Worm (Caenorhabditis elegans) whole organism, L4 larva: ENCODE results near the gene Y22D7AL.10.
A peak's percentile ranks its signal among the peaks of the same experiment; 100 is the strongest.

Experiments
- F10B5.3 ChIP-seq: sonication (generic microtip); optimal IDR thresholded peaks from 2 replicates; lab custom pipeline; 2016; ENCODE audit warnings: mild to moderate bottlenecking, missing genetic modification characterization, missing compliant biosample characterization
- F37D6.2 ChIP-seq: sonication (generic microtip); optimal IDR thresholded peaks from 2 replicates; lab custom pipeline; 2016; ENCODE audit warnings: mild to moderate bottlenecking, missing genetic modification characterization, missing compliant biosample characterization
- F49E8.2 ChIP-seq: sonication (generic microtip); optimal IDR thresholded peaks from 2 replicates; lab custom pipeline; 2016; ENCODE audit warnings: missing compliant biosample characterization, mild to moderate bottlenecking, missing genetic modification characterization, borderline replicate concordance
- Y48G9A.11 ChIP-seq: fragments of 200-800 bp; sonication (Bioruptor generic); IDR thresholded peaks from 2 replicates; pipeline ENCODE4 v1.3.6; 2022; ENCODE audit warnings: missing genetic modification reagents, missing genetic modification characterization, missing compliant biosample characterization
- ZK546.5 ChIP-seq, 2 experiments: sonication (generic microtip); optimal IDR thresholded peaks; 2 replicates each; lab custom pipeline; 2017; ENCODE audit warnings: missing biosample characterization in 2 of 2, missing genetic modification characterization in 2 of 2
- aha-1 ChIP-seq: fragments of 150-350 bp; peaks from one replicate; lab custom pipeline; 2014; ENCODE audit warnings: missing biosample characterization, missing genetic modification characterization
- aly-2 ChIP-seq: sonication (generic microtip); optimal IDR thresholded peaks from 2 replicates; lab custom pipeline; 2018; ENCODE audit warnings: missing biosample characterization, missing genetic modification characterization
- ama-1 ChIP-seq: fragments of 150-350 bp; optimal IDR thresholded peaks from 2 replicates; lab custom pipeline; 2014; ENCODE audit warnings: inconsistent platforms, mixed read lengths
- ceh-62 ChIP-seq: sonication (generic microtip); optimal IDR thresholded peaks from 2 replicates; lab custom pipeline; 2017; ENCODE audit warnings: missing biosample characterization, missing genetic modification characterization
- ceh-82 ChIP-seq: sonication (generic microtip); optimal IDR thresholded peaks from 2 replicates; lab custom pipeline; 2017; ENCODE audit warnings: missing biosample characterization, missing genetic modification characterization
- ces-1 ChIP-seq: fragments of 150-350 bp; sonication (generic microtip); optimal IDR thresholded peaks from 4 replicates; lab custom pipeline; 2014; ENCODE audit warnings: missing biosample characterization, missing genetic modification reagents, missing genetic modification characterization
- dmd-6 ChIP-seq: fragments of 200-800 bp; sonication (Bioruptor generic); IDR thresholded peaks from 2 replicates; pipeline ENCODE4 v1.3.6; 2022; ENCODE audit warnings: missing genetic modification reagents, missing genetic modification characterization, missing compliant biosample characterization
- dmd-9 ChIP-seq: fragments of 200-800 bp; sonication (Bioruptor generic); IDR thresholded peaks from 2 replicates; pipeline ENCODE4 v1.3.6; 2022; ENCODE audit warnings: missing genetic modification reagents, missing genetic modification characterization, missing compliant biosample characterization
- dpl-1 ChIP-seq: fragments of 150-350 bp; optimal IDR thresholded peaks from 2 replicates; lab custom pipeline; 2014; ENCODE audit warnings: missing biosample characterization, missing genetic modification reagents, missing genetic modification characterization
- duxl-1 ChIP-seq: sonication (generic microtip); optimal IDR thresholded peaks from 2 replicates; lab custom pipeline; 2016; ENCODE audit warnings: mild to moderate bottlenecking, missing genetic modification characterization, moderate library complexity, missing compliant biosample characterization; ENCODE audit not compliant: poor library complexity
- fos-1 ChIP-seq: fragments of 150-350 bp; optimal IDR thresholded peaks from 2 replicates; lab custom pipeline; 2014; ENCODE audit warnings: missing biosample characterization, missing genetic modification characterization
- hlh-11 ChIP-seq: fragments of 200-800 bp; sonication (Bioruptor generic); optimal IDR thresholded peaks from 2 replicates; lab custom pipeline; 2018; ENCODE audit warnings: mild to moderate bottlenecking, missing genetic modification characterization, missing compliant biosample characterization
- hmg-1.1 ChIP-seq: fragments of 200-800 bp; sonication (Bioruptor generic); IDR thresholded peaks from 2 replicates; pipeline ENCODE4 v1.3.6; 2022; ENCODE audit warnings: missing genetic modification reagents, missing genetic modification characterization, missing compliant biosample characterization
- jun-1 ChIP-seq: fragments of 150-350 bp; optimal IDR thresholded peaks from 2 replicates; lab custom pipeline; 2014; ENCODE audit warnings: missing biosample characterization, missing genetic modification reagents, missing genetic modification characterization
- lim-7 ChIP-seq: fragments of 200-800 bp; sonication (Bioruptor generic); IDR thresholded peaks from 2 replicates; pipeline ENCODE4 v1.3.6; 2022; ENCODE audit warnings: missing genetic modification characterization, missing compliant biosample characterization
- madf-9 ChIP-seq: fragments of 200-800 bp; sonication (Bioruptor generic); conservative IDR thresholded peaks from 2 replicates; pipeline ENCODE4 v1.3.6; 2022; ENCODE audit warnings: missing genetic modification reagents, missing genetic modification characterization, missing compliant biosample characterization
- mdl-1 ChIP-seq, 2 experiments: fragments of 150-350 bp in 1 of 2; sonication (generic microtip) in 1 of 2; optimal IDR thresholded peaks; 2 replicates each; lab custom pipeline; 2014 to 2017; ENCODE audit warnings: missing biosample characterization in 2 of 2, missing genetic modification characterization in 2 of 2
- mdt-29 ChIP-seq: fragments of 200-800 bp; sonication (Bioruptor generic); IDR thresholded peaks from 2 replicates; pipeline ENCODE4 v1.3.6; 2022; ENCODE audit warnings: missing genetic modification reagents, missing genetic modification characterization, missing compliant biosample characterization
- nhr-10 ChIP-seq: fragments of 150-350 bp; optimal IDR thresholded peaks from 2 replicates; lab custom pipeline; 2014; ENCODE audit warnings: missing biosample characterization, missing genetic modification characterization
- nhr-102 ChIP-seq: sonication (generic microtip); optimal IDR thresholded peaks from 2 replicates; lab custom pipeline; 2016; ENCODE audit warnings: mild to moderate bottlenecking, missing genetic modification characterization, moderate library complexity, missing compliant biosample characterization
- nhr-111 ChIP-seq: fragments of 200-800 bp; sonication (Bioruptor generic); optimal IDR thresholded peaks from 2 replicates; lab custom pipeline; 2018; ENCODE audit warnings: mild to moderate bottlenecking, missing genetic modification characterization, missing compliant biosample characterization
- nhr-48 ChIP-seq: sonication (generic microtip); optimal IDR thresholded peaks from 2 replicates; lab custom pipeline; 2016; ENCODE audit warnings: mild to moderate bottlenecking, missing genetic modification characterization, missing compliant biosample characterization
- nhr-6 ChIP-seq: fragments of 150-350 bp; optimal IDR thresholded peaks from 2 replicates; lab custom pipeline; 2014; ENCODE audit warnings: missing biosample characterization, missing genetic modification characterization
- php-3 ChIP-seq: fragments of 200-800 bp; sonication (Bioruptor generic); IDR thresholded peaks from 2 replicates; pipeline ENCODE4 v1.3.6; 2022; ENCODE audit warnings: missing genetic modification reagents, missing genetic modification characterization, missing compliant biosample characterization
- rbr-2 ChIP-seq: sonication (generic microtip); optimal IDR thresholded peaks from 2 replicates; lab custom pipeline; 2016; ENCODE audit warnings: missing genotype, missing genetic modification characterization, missing compliant biosample characterization
- sdz-12 ChIP-seq: fragments of 200-800 bp; sonication (Bioruptor generic); optimal IDR thresholded peaks from 2 replicates; lab custom pipeline; 2018; ENCODE audit warnings: mild to moderate bottlenecking, missing genetic modification characterization, missing compliant biosample characterization
- set-16 ChIP-seq: fragments of 200-800 bp; sonication (Bioruptor generic); IDR thresholded peaks from 2 replicates; pipeline ENCODE4 v1.3.6; 2022; ENCODE audit warnings: missing genetic modification reagents, missing genetic modification characterization, missing compliant biosample characterization
- snpc-4 ChIP-seq: fragments of 150-350 bp; optimal IDR thresholded peaks from 2 replicates; lab custom pipeline; 2014; ENCODE audit warnings: missing biosample characterization, missing genetic modification characterization
- spr-1 ChIP-seq: sonication (generic microtip); optimal IDR thresholded peaks from 2 replicates; lab custom pipeline; 2016; ENCODE audit warnings: mild to moderate bottlenecking, missing genetic modification characterization, missing compliant biosample characterization
- zfp-2 ChIP-seq: sonication (generic microtip); optimal IDR thresholded peaks from 2 replicates; lab custom pipeline; 2016; ENCODE audit warnings: mild to moderate bottlenecking, missing genetic modification characterization, missing compliant biosample characterization
- ztf-7 ChIP-seq: fragments of 150-350 bp; optimal IDR thresholded peaks from 2 replicates; lab custom pipeline; 2014; ENCODE audit warnings: missing biosample characterization, missing genetic modification characterization

Gene Y22D7AL.10

DNA sequence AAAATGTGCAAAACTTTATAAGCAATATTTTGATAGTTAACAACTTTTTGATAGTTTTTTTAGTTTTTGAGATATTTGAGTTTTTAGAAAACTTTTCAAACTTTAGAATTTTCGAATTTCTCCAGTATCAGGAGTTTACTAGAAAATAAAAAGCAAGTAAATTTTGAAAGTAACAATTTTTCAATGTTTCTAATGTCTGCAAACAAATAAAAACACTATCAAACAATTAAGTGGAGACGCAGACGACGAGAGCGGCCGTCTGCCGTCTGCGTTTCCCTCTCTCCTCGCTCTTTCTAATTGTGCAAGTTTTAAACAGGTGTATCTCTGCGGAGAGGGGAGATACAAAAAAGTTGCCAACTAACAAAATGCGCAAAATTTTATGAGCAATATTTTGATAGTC, 34.2 kb upstream of the Y22D7AL.10 start:
- TF ChIP-seq aha-1 (tag; lab: Kevin White, UChicago) (peak; percentile 79), duxl-1 (tag; lab: Kevin White, UChicago) (no peak), nhr-6 (no peak)

ce11 chrIII:1652181-1652580, 33.5 kb upstream of the Y22D7AL.10 start, which contains the start of gene Y22D7AL.1:
TSS of gene Y22D7AL.1 (plus strand) at chrIII:1652481.
- no peak for TF ChIP-seq rbr-2
- TF ChIP-seq nhr-102 (tag; lab: Kevin White, UChicago): no peak
- TF ChIP-seq ama-1 (lab: Kevin White, UChicago): no peak
- no peak for TF ChIP-seq lim-7 (GFP tag; lab: Robert Waterston, UW)
- no peak for TF ChIP-seq F37D6.2 (tag; lab: Kevin White, UChicago)
- TF ChIP-seq spr-1: no peak
- no peak for TF ChIP-seq fos-1 (tag; lab: Kevin White, UChicago)

DNA sequence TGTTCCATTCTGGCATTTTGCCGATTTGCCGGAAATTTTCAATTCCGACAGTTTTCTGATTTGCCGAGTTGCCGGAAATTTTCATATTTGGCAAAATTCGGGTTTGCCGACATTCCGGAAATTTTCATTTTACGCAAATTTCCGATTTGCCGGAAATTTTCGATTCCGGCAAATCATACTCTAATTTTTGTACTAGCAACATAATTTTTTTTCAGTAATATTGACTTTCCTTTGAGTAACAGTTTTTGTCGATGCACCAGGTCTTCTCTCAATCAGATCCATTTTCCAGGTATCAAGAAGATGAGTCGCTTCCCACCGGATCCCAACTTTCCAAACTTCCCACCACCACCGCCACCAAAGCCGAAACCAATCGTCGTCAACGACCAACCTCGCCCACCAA, 22.4 kb upstream of the Y22D7AL.10 start, which contains the start of gene Y22D7AL.3:
TSS of gene Y22D7AL.3 (plus strand) at position 301 of the 400 bp plus-strand sequence.
- TF ChIP-seq F49E8.2 (tag; lab: Kevin White, UChicago) (no peak), aha-1 (tag; lab: Kevin White, UChicago) (peak; percentile 28)

DNA sequence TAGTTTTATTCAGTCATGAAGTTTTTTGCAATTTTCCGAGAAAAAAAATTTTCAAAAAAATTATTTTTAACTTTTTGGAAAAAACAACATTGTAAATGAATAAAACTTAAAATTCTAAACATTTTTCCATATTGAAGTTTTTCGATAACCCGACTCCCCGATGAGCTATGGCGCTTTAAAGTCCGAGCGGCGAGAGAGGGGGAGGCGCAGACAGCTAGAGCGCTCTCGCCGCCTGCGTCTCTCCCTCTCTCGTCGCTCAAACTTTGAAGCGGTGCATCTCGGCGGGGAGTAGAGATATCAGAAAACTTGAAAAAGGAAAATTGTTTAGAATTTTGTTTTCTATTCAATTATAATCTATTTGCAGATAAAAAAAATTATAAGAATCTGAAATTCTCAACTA, 19.6 kb upstream of the Y22D7AL.10 start:
- no peak for TF ChIP-seq php-3 (GFP tag; lab: Robert Waterston, UW)
- peak; percentile 82 for TF ChIP-seq set-16 (GFP tag; lab: Robert Waterston, UW)

DNA sequence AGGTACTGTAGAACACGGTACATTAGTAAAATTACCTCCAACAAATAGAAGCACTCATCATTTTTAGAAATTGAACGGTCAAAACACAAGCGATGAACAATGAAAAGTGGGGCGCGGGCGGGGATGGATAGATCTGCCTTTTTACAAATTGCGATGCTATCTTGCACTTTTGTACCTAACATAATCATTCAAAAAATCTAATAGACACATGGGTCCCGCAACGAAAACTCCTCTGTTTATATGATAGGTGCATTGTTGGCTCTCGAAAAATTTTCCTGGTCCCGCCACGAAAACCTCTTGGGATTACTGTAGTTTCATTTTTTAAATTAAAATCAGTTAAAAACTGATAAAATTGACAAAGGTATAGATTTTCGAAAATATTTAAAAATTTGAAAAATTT, 15.5 kb upstream of the Y22D7AL.10 start, which contains the start of gene Y22D7AL.11:
TSS of gene Y22D7AL.11 (minus strand) at position 101 of the 400 bp plus-strand sequence.
- no peak for TF ChIP-seq ces-1 (GFP tag; lab: Kevin White, UChicago)
- TF ChIP-seq ztf-7 (tag; lab: Kevin White, UChicago): no peak
- no peak for TF ChIP-seq dmd-9 (GFP tag; lab: Robert Waterston, UW)
- no peak for TF ChIP-seq Y48G9A.11 (GFP tag; lab: Robert Waterston, UW)
- no peak for TF ChIP-seq F49E8.2 (tag; lab: Kevin White, UChicago)
- no peak for TF ChIP-seq hmg-1.1 (GFP tag; lab: Robert Waterston, UW)
- TF ChIP-seq snpc-4 (tag; lab: Kevin White, UChicago): no peak
- TF ChIP-seq ceh-82 (tag; lab: Kevin White, UChicago): no peak
- no peak for TF ChIP-seq dpl-1
- TF ChIP-seq jun-1 (tag; lab: Kevin White, UChicago): no peak
- no peak for TF ChIP-seq F10B5.3 (tag; lab: Kevin White, UChicago)
- TF ChIP-seq madf-9: no peak
- no peak for TF ChIP-seq hlh-11 (tag; lab: Kevin White, UChicago)

DNA sequence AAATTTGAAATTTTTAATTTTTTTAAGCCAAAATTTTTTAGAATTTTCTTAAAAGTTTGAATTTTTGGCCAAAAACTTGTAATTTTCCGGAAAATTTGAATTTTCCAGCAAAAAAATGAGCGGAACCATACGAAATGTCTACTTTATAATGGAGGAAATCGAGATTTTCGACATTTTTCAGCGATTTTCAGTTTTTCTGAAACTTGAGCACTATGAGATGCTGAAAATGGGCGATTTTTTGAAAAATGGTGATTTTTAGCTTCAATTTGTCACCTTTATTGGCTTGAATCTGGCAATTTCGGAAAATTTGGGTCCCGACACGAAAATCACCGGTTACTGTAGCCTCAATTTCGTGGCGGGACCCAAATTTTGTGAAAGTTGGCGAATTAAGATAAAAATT, 7.8 kb upstream of the Y22D7AL.10 start, which contains the start of gene Y22D7AL.4:
TSS of gene Y22D7AL.4 (plus strand) at position 109 of the 400 bp plus-strand sequence.
- no peak for TF ChIP-seq nhr-10 (tag; lab: Kevin White, UChicago)
- no peak for TF ChIP-seq madf-9
- no peak for TF ChIP-seq mdl-1 (tag; optimal IDR thresholded peaks at IDR 0.05; lab: Kevin White, UChicago)
- 0 out of 2 replicates have a peak, but pooled peaks have one; percentile 27 for TF ChIP-seq mdt-29 (GFP tag; lab: Robert Waterston, UW)
- peak; percentile 10 for TF ChIP-seq hlh-11 (tag; lab: Kevin White, UChicago)
- no peak for TF ChIP-seq nhr-48 (tag; lab: Kevin White, UChicago)
- no peak for TF ChIP-seq ceh-62 (tag; lab: Kevin White, UChicago)
- peak; percentile 6 for TF ChIP-seq sdz-12
- no peak for TF ChIP-seq nhr-111
- no peak for TF ChIP-seq aly-2
- TF ChIP-seq set-16 (GFP tag; lab: Robert Waterston, UW): no peak
- no peak for TF ChIP-seq dmd-6 (GFP tag; lab: Robert Waterston, UW)
- TF ChIP-seq aha-1 (tag; lab: Kevin White, UChicago): peak; percentile 2
- no peak for TF ChIP-seq ZK546.5 (tag; optimal IDR thresholded peaks at IDR 0.05; lab: Kevin White, UChicago)
- no peak for TF ChIP-seq jun-1 (tag; lab: Kevin White, UChicago)
- TF ChIP-seq zfp-2 (tag; lab: Kevin White, UChicago): no peak
